Worm (Caenorhabditis elegans): ENCODE data around the gene Y81G3A.6.
A peak's percentile ranks its signal among the peaks of the same experiment; 100 is the strongest.
"Not testable (repeated sequence)": the region's sequence is repeated elsewhere in the genome, so short reads cannot be mapped to it uniquely, and the experiment has no call there.

The Y81G3A.6 gene

DNA sequence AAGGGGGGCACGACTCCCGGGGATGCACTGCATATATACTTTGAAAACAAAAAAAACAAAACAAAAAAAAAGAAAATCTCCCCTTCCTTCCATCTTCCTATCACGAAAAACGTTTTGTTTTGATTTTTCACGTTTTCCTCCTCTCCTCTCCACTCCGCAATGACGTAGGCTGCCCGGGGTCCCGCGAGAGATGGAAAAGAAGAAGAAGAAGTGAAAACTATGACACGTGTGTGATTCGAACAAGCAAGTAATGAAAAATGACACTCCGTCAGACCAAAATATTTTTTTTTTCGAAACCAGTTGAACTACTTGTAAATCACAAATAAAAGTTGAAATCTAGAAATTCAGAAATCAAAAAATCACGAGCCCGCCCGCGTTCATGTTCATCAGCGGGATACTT is 17.1 kb downstream of the Y81G3A.6 start (continued):
- TF ChIP-seq elt-3 (tag; optimal IDR thresholded peaks at IDR 0.05), result peak in 1 of 6 experiments; percentile 5
- peak; percentile 82 for TF ChIP-seq lin-14 (GFP tag; optimal IDR thresholded peaks at IDR 0.05)

DNA sequence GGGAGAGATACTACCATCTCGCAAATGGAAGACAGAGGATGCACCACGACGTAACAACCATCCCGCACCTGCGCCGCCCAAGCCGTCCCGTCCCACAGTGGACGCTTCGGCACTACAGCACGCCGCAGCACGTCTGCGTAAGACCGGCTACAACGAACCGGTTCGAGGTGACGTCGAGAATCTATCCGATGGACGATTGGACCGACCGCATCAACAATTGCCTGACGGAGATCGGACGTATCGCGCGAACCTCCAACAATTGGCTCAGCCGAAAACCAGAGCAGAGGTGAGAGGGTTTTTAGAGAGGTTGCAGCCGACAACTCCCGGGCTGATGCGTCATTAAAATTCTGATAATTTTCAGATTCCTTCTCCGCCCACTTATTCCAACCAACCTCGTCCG is 23.1 kb downstream of the Y81G3A.6 start:
- TF ChIP-seq rnt-1 (tag; optimal IDR thresholded peaks at IDR 0.05) (no peak), efl-1 (optimal IDR thresholded peaks at IDR 0.05) (no peak), efl-1 (GFP tag; optimal IDR thresholded peaks at IDR 0.05 in 1 of 2) (peak in 1 of 2 experiments; percentile 62)

DNA sequence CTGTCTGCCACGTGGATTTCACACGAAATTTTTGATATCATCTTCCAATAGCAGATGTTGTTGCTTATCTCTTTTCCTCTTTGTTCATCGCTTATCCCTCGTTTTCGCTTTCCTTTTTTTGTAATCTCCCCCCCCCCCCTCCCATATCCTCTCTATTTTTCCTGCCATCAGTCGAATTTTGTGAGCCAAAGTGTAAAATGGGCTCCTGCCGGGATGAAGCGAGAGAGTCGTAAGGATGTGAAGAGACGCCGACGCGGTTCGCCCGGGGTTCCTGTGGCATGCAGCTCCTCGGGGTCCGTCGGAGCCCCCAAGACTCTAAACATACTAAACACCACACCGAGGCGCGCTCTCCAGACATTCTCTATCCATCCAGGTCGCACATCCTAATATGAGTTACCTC is 25.7 kb downstream of the Y81G3A.6 start, which contains the start of gene zyx-1:
Gene zyx-1 (plus strand): TSS at position 331 of the 400 bp plus-strand sequence.
- TF ChIP-seq rnt-1 (tag; optimal IDR thresholded peaks at IDR 0.05) (peak; percentile 37), pag-3 (tag; optimal IDR thresholded peaks at IDR 0.05; ENCODE audit: borderline replicate concordance, insufficient read depth) (peak; percentile 79), mef-2 (tag; optimal IDR thresholded peaks at IDR 0.05) (no peak), efl-1 (optimal IDR thresholded peaks at IDR 0.05) (no peak), efl-1 (GFP tag; optimal IDR thresholded peaks at IDR 0.05 in 1 of 2) (peak in 1 of 2 experiments; percentile 64), lin-14 (GFP tag; optimal IDR thresholded peaks at IDR 0.05) (peak; percentile 65)

DNA sequence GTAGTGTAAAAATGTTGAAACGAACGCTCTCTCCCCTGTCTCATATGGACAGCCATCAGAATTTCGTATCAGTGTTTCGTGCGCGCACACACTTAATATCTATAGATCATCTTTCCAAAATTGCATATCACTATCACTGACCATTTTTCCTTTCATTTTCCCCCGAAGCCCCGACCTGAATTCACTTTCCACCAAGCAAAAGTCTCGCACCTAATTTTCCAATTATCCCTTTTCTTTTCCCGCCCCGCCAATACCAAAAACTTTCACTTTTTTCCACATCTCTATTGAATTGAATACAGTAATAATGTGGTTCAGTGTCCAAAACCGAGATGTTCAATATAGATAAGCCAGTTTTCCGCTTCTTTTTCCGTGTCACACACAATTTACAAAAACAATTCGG is 28.9 kb downstream of the Y81G3A.6 start:
- TF ChIP-seq zip-4 (GFP tag; optimal IDR thresholded peaks at IDR 0.05) (no peak), blmp-1 (tag; optimal IDR thresholded peaks at IDR 0.05) (peak; percentile 98)

DNA sequence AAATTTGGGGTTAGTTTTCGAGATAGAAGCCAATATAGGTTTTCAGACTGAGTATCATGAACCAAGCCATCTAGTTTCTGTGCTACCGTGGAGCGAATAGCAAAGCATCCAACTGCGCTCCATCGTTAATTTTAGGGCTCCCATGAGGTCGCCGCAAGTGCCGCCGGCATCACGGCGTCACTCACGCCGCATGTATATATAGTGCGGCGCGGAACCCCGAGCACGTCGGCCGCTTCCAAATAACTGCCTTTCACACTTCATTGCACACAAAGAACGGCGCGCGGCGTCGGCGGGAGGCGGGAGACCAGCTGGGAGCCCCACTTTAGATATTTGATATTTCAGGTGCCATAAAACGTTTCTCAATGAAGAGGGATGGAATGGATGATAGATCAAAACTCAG is 32.3 kb downstream of the Y81G3A.6 start:
- TF ChIP-seq snpc-4 (tag; optimal IDR thresholded peaks at IDR 0.05), result peak; percentile 47
- no peak for TF ChIP-seq aha-1 (tag; optimal IDR thresholded peaks at IDR 0.05)

DNA sequence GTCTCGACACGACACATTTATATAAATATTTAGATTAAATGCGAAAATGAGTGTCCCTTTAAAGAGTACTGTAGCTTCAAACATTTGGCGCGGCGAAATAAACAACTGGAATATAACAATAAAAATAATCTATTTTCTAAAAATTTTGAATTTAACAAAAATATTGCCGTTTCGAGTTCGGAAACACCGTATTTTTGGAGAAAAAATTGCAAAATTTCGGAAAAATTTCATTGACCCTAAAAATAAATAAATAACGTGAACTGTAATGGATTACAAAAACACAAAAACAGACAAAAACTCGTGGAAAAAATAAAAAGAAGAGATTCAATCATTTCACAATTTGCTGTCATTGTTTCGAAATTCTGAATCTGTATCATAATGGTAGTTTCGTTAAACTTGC is 34.7 kb downstream of the Y81G3A.6 start, which contains the start of gene F42G4.2:
Gene F42G4.2 (plus strand): TSS at position 301 of the 400 bp plus-strand sequence.
- not testable (repeated sequence) for TF ChIP-seq grh-1 (GFP tag; IDR thresholded peaks at IDR 0.05); mef-2 (tag; optimal IDR thresholded peaks at IDR 0.05); mep-1 (tag; optimal IDR thresholded peaks at IDR 0.05)

DNA sequence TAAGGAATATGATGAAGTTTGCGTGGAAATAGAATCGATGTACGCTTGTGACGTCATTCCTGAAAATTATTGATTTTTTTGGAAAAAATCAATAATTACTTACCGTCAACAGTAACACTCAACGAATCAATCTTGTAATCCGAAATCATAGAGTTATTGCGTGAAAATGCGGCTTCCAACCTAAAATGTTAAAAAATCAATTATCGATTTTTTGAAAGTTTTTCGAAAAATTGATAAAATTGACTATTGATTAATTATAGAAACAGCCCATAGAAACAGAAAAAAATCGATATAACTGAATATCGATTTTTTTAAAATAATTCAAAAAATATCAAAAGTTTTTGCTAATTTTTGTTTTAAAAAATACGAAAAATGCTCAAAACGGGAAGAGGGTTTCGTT is 35.2 kb downstream of the Y81G3A.6 start, which contains the start of gene F42G4.7:
Gene F42G4.7 (minus strand): TSS at position 185 of the 400 bp plus-strand sequence.
- not testable (repeated sequence) for TF ChIP-seq nhr-90 (tag; optimal IDR thresholded peaks at IDR 0.05; ENCODE audit: poor library complexity); lsy-2 (tag; optimal IDR thresholded peaks at IDR 0.05); sup-37 (GFP tag; optimal IDR thresholded peaks at IDR 0.05)

DNA sequence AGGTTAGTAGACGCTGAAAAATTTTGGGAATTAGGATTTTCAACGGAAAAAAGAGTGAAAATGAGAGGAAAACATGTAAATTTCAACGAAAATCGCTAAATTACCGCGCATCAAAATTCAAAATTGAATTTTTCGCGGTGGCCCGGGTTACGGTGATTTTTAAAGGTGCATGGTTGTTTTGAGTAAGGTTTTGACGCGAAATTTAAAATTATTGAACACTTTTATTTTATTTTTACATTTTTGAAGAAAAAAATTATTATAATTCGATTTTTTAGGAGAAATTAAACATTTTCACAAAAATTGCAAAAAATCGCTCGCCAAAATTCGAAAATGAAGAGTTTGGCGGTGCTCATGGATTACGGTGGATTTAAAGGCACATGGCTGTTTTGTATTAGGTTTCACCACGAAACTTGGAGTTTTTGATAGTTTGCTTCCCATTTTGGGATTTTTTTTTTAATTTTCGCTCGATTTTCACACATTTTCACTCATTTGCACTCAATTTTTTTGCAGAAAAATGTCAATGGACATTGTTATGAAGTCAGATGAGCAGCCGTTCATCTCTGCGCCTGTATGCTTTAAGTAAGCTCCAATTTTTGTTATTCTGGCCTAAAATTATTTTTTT is 38.8 kb downstream of the Y81G3A.6 start, which contains the start of gene puf-6:
Gene puf-6 (minus strand): TSS at position 13 of the 622 bp plus-strand sequence.
- TF ChIP-seq lin-39 (tag; optimal IDR thresholded peaks at IDR 0.05); lir-3 (tag; optimal IDR thresholded peaks at IDR 0.05; ENCODE audit: poor library complexity); swsn-7 (tag; optimal IDR thresholded peaks at IDR 0.05): not testable (repeated sequence)

DNA sequence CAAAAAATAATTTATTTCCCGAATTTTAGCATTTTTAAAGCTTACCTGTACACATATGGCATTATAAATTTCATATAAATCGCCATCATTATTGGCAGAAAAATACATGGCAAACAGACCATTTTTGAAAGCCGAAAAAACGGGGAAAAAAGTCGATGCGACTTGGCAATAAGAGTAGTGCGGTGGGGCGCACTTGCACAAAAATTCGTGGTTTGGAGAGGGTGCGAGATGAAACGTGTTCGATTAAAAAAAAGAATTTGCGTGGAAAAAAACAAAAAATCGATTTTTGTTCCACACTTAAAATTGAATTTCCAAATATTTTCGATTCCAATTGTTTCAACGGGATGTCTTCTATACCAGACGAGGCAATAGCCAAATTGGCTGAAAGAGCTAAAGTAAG is 45.6 kb downstream of the Y81G3A.6 start, which contains the start of gene F18A11.3:
Gene F18A11.3 (minus strand): TSS at position 125 of the 400 bp plus-strand sequence.
- TF ChIP-seq dpl-1 (GFP tag; optimal IDR thresholded peaks at IDR 0.05), result peak in 2 of 3 experiments; percentile 21 to 52
- TF ChIP-seq hlh-4 (tag; optimal IDR thresholded peaks at IDR 0.05), result no peak
- no peak for TF ChIP-seq grh-1 (GFP tag; IDR thresholded peaks at IDR 0.05)
- peak; percentile 3 for TF ChIP-seq nhr-47 (tag; optimal IDR thresholded peaks at IDR 0.05)
- TF ChIP-seq pqm-1 (tag; optimal IDR thresholded peaks at IDR 0.05), result no peak
- no peak for TF ChIP-seq zag-1 (tag; optimal IDR thresholded peaks at IDR 0.05)
- no peak for TF ChIP-seq nhr-20 (tag; optimal IDR thresholded peaks at IDR 0.05)
- TF ChIP-seq mep-1 (tag; optimal IDR thresholded peaks at IDR 0.05), result peak; percentile 32
- no peak for TF ChIP-seq nhr-84 (tag; optimal IDR thresholded peaks at IDR 0.05)
- TF ChIP-seq lin-15B (tag; optimal IDR thresholded peaks at IDR 0.05), result no peak
- no peak for TF ChIP-seq mab-9 (GFP tag; IDR thresholded peaks at IDR 0.05)
- TF ChIP-seq lin-39 (tag; optimal IDR thresholded peaks at IDR 0.05), result no peak
- no peak for TF ChIP-seq lin-14 (GFP tag; optimal IDR thresholded peaks at IDR 0.05)
- peak; percentile 39 to 67 for TF ChIP-seq lin-35 (GFP tag; optimal IDR thresholded peaks at IDR 0.05)
- no peak for TF ChIP-seq C04F5.9 (tag; optimal IDR thresholded peaks at IDR 0.05)
- TF ChIP-seq irx-1 (tag; optimal IDR thresholded peaks at IDR 0.05), result no peak
- peak; percentile 43 for TF ChIP-seq pag-3 (tag; optimal IDR thresholded peaks at IDR 0.05; ENCODE audit: borderline replicate concordance, insufficient read depth)
- TF ChIP-seq blmp-1 (tag; optimal IDR thresholded peaks at IDR 0.05), result peak; percentile 37
- no peak for TF ChIP-seq F16B12.6 (tag; optimal IDR thresholded peaks at IDR 0.05)
- TF ChIP-seq C16A3.4 (tag; optimal IDR thresholded peaks at IDR 0.05), result peak; percentile 7
- no peak for TF ChIP-seq unc-86 (tag; optimal IDR thresholded peaks at IDR 0.05)
